Worm (Caenorhabditis elegans): ENCODE results near the gene ZK816.1.
A peak's percentile ranks its signal among the peaks of the same experiment; 100 is the strongest.

Gene ZK816.1

ce11 chrX:3351526-3351925 lies at the start of gene ZK816.1:
Gene ZK816.1, plus strand, starts transcription at chrX:3351712.
- no peak for TF ChIP-seq dmd-4 (tag; optimal IDR thresholded peaks at IDR 0.05)

ce11 chrX:3301770-3302169 lies 49.7 kb upstream of the ZK816.1 start, which contains the start of gene F11D5.5:
Gene F11D5.5, plus strand, starts transcription at chrX:3302070.
- TF ChIP-seq ZK546.5 (tag; optimal IDR thresholded peaks at IDR 0.05) (no peak), unc-62 (GFP tag; optimal IDR thresholded peaks at IDR 0.05) (no peak), elt-1 (tag; optimal IDR thresholded peaks at IDR 0.05) (no peak), ztf-4 (tag; optimal IDR thresholded peaks at IDR 0.05) (no peak), ztf-1 (GFP tag; conservative IDR thresholded peaks at IDR 0.05) (no peak)

ce11 chrX:3304068-3304467 lies 47.4 kb upstream of the ZK816.1 start, which contains the start of gene F11D5.7:
Gene F11D5.7, plus strand, starts transcription at chrX:3304368.
- TF ChIP-seq elt-1 (tag; optimal IDR thresholded peaks at IDR 0.05): no peak

DNA sequence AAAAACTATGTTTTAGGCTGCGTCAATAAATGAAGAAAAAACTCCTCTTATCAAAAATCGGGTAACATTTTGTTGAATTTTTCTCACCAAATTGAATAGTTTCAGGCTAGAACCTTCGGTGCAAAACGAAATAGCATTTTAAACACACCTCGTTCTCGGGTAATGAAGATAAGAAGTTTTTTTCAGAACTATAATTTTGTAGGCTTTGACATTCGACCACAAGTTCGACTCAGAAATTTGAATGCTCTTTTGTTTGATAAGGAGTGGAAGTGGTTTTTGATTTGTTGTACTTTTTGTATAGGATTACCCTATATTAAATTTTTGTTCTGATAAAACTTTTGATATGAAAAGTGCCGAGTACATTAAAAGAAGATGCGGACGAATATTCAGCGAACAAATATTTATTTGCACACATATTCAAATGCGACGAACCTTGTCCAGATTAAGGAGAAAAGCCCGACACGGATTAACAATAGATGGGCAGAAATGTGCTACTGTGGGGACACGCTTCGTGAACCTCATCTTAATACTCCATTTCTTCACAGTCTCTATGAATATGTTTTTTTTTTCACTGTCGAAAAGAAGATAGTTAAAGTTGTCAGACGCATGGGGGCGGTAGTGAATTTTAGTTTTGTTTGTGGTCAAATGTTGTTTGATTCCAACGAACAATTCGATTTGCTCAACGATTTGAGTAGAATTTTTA lies 44.8 kb upstream of the ZK816.1 start:
- peak; percentile 30 for TF ChIP-seq sma-9 (GFP tag; optimal IDR thresholded peaks at IDR 0.05)
- no peak for TF ChIP-seq sma-9 (tag; optimal IDR thresholded peaks at IDR 0.05)
- TF ChIP-seq fos-1 (tag; optimal IDR thresholded peaks at IDR 0.05): peak; percentile 75
- TF ChIP-seq nhr-11 (tag; optimal IDR thresholded peaks at IDR 0.05): no peak

- no peak for TF ChIP-seq nhr-23 (tag; optimal IDR thresholded peaks at IDR 0.05)
- TF ChIP-seq nhr-10 (tag; optimal IDR thresholded peaks at IDR 0.05): no peak
- no peak for TF ChIP-seq unc-39 (tag; optimal IDR thresholded peaks at IDR 0.05)
Observed at ce11 chrX:3310702-3311101, 40.8 kb upstream of the ZK816.1 start.

- no peak for TF ChIP-seq nhr-77 (tag; optimal IDR thresholded peaks at IDR 0.05)
- TF ChIP-seq Y55F3AM.14 (GFP tag; optimal IDR thresholded peaks at IDR 0.05): no peak
- no peak for TF ChIP-seq C34F6.9 (tag; optimal IDR thresholded peaks at IDR 0.05)
Observed at ce11 chrX:3313939-3314338, 37.6 kb upstream of the ZK816.1 start.

ce11 chrX:3315014-3315413 lies 36.5 kb upstream of the ZK816.1 start, which contains the start of gene ddr-2:
Gene ddr-2, plus strand, starts transcription at chrX:3315314.
- TF ChIP-seq dmd-4 (tag; optimal IDR thresholded peaks at IDR 0.05): no peak
- no peak for TF ChIP-seq snpc-4 (tag; optimal IDR thresholded peaks at IDR 0.05)
- no peak for TF ChIP-seq ZK546.5 (tag; optimal IDR thresholded peaks at IDR 0.05)
- TF ChIP-seq zag-1 (tag; optimal IDR thresholded peaks at IDR 0.05): no peak

ce11 chrX:3315891-3316657 lies 35.4 kb upstream of the ZK816.1 start:
- TF ChIP-seq sma-9 (GFP tag; optimal IDR thresholded peaks at IDR 0.05) (no peak), sma-9 (tag; optimal IDR thresholded peaks at IDR 0.05) (no peak), mab-5 (tag; optimal IDR thresholded peaks at IDR 0.05) (no peak), lin-13 (GFP tag; optimal IDR thresholded peaks at IDR 0.05) (no peak), egl-27 (tag; optimal IDR thresholded peaks at IDR 0.05) (no peak), unc-55 (GFP tag; optimal IDR thresholded peaks at IDR 0.05) (no peak)

DNA sequence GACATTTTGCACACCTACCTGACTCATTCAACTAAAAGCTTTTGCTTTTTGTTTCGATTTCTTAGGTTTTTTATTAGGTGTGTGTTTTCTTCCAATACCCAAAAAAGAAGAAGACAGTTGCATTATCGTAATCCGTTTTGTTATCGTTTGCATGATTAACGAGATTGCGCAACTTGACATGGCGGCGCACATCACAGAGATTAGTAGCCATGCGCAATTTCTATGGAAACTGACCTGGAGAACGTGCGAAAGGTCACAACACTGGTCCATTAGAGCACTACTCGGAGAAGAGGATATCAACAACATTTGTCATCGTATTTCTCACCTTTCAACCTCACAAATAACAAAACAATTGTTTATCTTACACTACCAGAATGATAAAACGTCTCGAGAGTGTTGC lies 34.7 kb upstream of the ZK816.1 start:
- TF ChIP-seq sem-4 (tag; optimal IDR thresholded peaks at IDR 0.05) (no peak), elt-3 (tag; optimal IDR thresholded peaks at IDR 0.05) (no peak), unc-39 (tag; optimal IDR thresholded peaks at IDR 0.05) (no peak), unc-55 (GFP tag; optimal IDR thresholded peaks at IDR 0.05) (no peak), fos-1 (tag; optimal IDR thresholded peaks at IDR 0.05) (no peak), alr-1 (tag; optimal IDR thresholded peaks at IDR 0.05) (no peak), ztf-4 (tag; optimal IDR thresholded peaks at IDR 0.05) (no peak), elt-1 (tag; optimal IDR thresholded peaks at IDR 0.05) (no peak), nhr-129 (tag; optimal IDR thresholded peaks at IDR 0.05) (no peak)
